Worm (Caenorhabditis elegans) whole organism, late embryonic: ENCODE measurements around the gene idpb-5.

Source experiments
- F13H6.1 ChIP-seq: sonication (generic microtip); optimal IDR thresholded peaks from 2 replicates; lab custom pipeline; 2016; ENCODE audit warnings: missing genetic modification characterization, missing compliant biosample characterization
- ceh-6 ChIP-seq: fragments of 200-800 bp; sonication (Bioruptor generic); optimal IDR thresholded peaks from 2 replicates; lab custom pipeline; 2018; ENCODE audit warnings: mild to moderate bottlenecking, missing genetic modification characterization, missing compliant biosample characterization
- dmd-4 ChIP-seq: sonication (generic microtip); optimal IDR thresholded peaks from 2 replicates; lab custom pipeline; 2016; ENCODE audit warnings: borderline replicate concordance, missing genetic modification characterization, missing compliant biosample characterization
- elt-2 ChIP-seq: sonication (generic microtip); optimal IDR thresholded peaks from 2 replicates; lab custom pipeline; 2016; ENCODE audit warnings: missing genetic modification reagents, missing genetic modification characterization, missing compliant biosample characterization
- hlh-6 ChIP-seq: sonication (generic microtip); optimal IDR thresholded peaks from 2 replicates; lab custom pipeline; 2016; ENCODE audit warnings: missing genotype, missing genetic modification characterization, missing compliant biosample characterization
- nfya-1 ChIP-seq: sonication (generic microtip); optimal IDR thresholded peaks from 2 replicates; lab custom pipeline; 2017; ENCODE audit warnings: missing genetic modification characterization, mild to moderate bottlenecking, missing compliant biosample characterization, antibody characterized with exemption, moderate library complexity
- odd-2 ChIP-seq: sonication (generic microtip); optimal IDR thresholded peaks from 2 replicates; lab custom pipeline; 2017; ENCODE audit warnings: antibody characterized with exemption, mild to moderate bottlenecking, missing genetic modification characterization, missing compliant biosample characterization
- pag-3 ChIP-seq: sonication (generic microtip); optimal IDR thresholded peaks from 2 replicates; lab custom pipeline; 2016; ENCODE audit warnings: missing compliant biosample characterization, missing genetic modification characterization, borderline replicate concordance
- pha-4 ChIP-seq: fragments of 150-350 bp; optimal IDR thresholded peaks from 2 replicates; lab custom pipeline; 2018; ENCODE audit warnings: missing biosample characterization, missing genetic modification reagents, missing genetic modification characterization
- ref-2 ChIP-seq: sonication (generic microtip); optimal IDR thresholded peaks from 2 replicates; lab custom pipeline; 2016; ENCODE audit warnings: missing genetic modification characterization, missing compliant biosample characterization
- sox-4 ChIP-seq: sonication (generic microtip); optimal IDR thresholded peaks from 2 replicates; lab custom pipeline; 2017; ENCODE audit warnings: mild to moderate bottlenecking, missing genetic modification characterization, inconsistent platforms, missing compliant biosample characterization

DNA sequence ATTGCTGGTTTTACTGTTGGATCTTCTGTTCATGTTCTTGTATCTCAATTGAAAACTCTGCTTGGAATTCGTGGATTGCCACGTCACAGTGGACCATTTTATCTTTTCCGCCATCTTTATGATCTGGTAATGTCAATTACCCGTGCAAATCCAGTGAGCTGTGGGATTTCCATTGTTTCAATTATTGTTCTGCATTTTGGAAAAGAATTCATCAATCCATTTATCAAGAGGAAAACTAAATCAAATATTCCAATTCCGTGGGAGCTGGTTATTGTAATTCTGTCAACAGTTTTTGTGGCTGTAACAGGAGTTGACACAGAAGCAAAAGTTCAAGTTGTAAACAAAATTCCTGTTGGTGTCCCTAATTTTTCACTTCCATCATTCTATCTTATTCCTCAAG, 37.3 kb downstream of the idpb-5 start:
- TF ChIP-seq ref-2 (tag; lab: Kevin White, UChicago) (no peak), elt-2 (tag; lab: Kevin White, UChicago) (no peak), F13H6.1 (no peak), sox-4 (tag; lab: Kevin White, UChicago) (no peak), hlh-6 (tag; lab: Kevin White, UChicago) (no peak), dmd-4 (tag; lab: Kevin White, UChicago) (no peak), pha-4 (tag; lab: Kevin White, UChicago) (no peak), pag-3 (no peak), ceh-6 (GFP tag; lab: Kevin White, UChicago) (no peak), odd-2 (tag; lab: Kevin White, UChicago) (no peak), nfya-1 (no peak)
